Fruit fly (Drosophila melanogaster): ENCODE data around the gene CG31913.

- no peak for TF ChIP-seq h (optimal IDR thresholded peaks at IDR 0.05)
- no peak for TF ChIP-seq ttk (optimal IDR thresholded peaks at IDR 0.05)
- no peak for TF ChIP-seq Sin3A (optimal IDR thresholded peaks at IDR 0.05)
- no peak for TF ChIP-seq psq (optimal IDR thresholded peaks at IDR 0.05)
Measured at dm6 chr2L:5801926-5802325, 18.1 kb downstream of the CG31913 start, which contains the start of the genes CG14005 and CG7239.

All from Kc167 (cell line).